Worm (Caenorhabditis elegans) whole organism, L3 larva: ENCODE data around the gene C33E10.10.

Experiments used
- R02D3.7 ChIP-seq: fragments of 150-350 bp; optimal IDR thresholded peaks from 2 replicates; lab custom pipeline; 2014; ENCODE audit warnings: missing biosample characterization, missing genetic modification characterization
- aly-2 ChIP-seq: fragments of 150-350 bp; optimal IDR thresholded peaks from 2 replicates; lab custom pipeline; 2014; ENCODE audit warnings: missing biosample characterization, missing genetic modification characterization
- ceh-28 ChIP-seq: fragments of 150-350 bp; optimal IDR thresholded peaks from 2 replicates; lab custom pipeline; 2014; ENCODE audit warnings: missing biosample characterization, missing genetic modification reagents, missing genetic modification characterization
- ceh-82 ChIP-seq: fragments of 150-350 bp; optimal IDR thresholded peaks from 2 replicates; lab custom pipeline; 2014; ENCODE audit warnings: missing biosample characterization, missing genetic modification characterization
- ceh-9 ChIP-seq: sonication (generic microtip); optimal IDR thresholded peaks from 2 replicates; lab custom pipeline; 2018; ENCODE audit warnings: missing biosample characterization, missing genetic modification characterization
- elt-1 ChIP-seq: fragments of 150-350 bp; optimal IDR thresholded peaks from 2 replicates; lab custom pipeline; 2014; ENCODE audit warnings: missing biosample characterization, missing genetic modification characterization
- elt-2 ChIP-seq: sonication (generic microtip); optimal IDR thresholded peaks from 2 replicates; lab custom pipeline; 2016; ENCODE audit warnings: missing genetic modification reagents, mild to moderate bottlenecking, missing genetic modification characterization, missing compliant biosample characterization
- elt-3 ChIP-seq, 3 experiments: fragments of 150-350 bp in 1 of 3; sonication (generic microtip) in 2 of 3; optimal IDR thresholded peaks; 2 replicates in 2 of 3; 4 replicates in 1 of 3; lab custom pipeline; 2014 to 2017; ENCODE audit warnings: missing biosample characterization in 3 of 3, missing genetic modification characterization in 3 of 3
- fkh-10 ChIP-seq: sonication (generic microtip); optimal IDR thresholded peaks from 2 replicates; lab custom pipeline; 2017; ENCODE audit warnings: missing biosample characterization, missing genetic modification reagents, missing genetic modification characterization
- fkh-2 ChIP-seq: fragments of 150-350 bp; optimal IDR thresholded peaks from 2 replicates; lab custom pipeline; 2014; ENCODE audit warnings: missing biosample characterization, missing genetic modification reagents, missing genetic modification characterization
- fos-1 ChIP-seq: fragments of 150-350 bp; optimal IDR thresholded peaks from 2 replicates; lab custom pipeline; 2014; ENCODE audit warnings: missing biosample characterization, missing genetic modification characterization
- hmg-11 ChIP-seq: sonication (generic microtip); optimal IDR thresholded peaks from 2 replicates; lab custom pipeline; 2016; ENCODE audit warnings: missing genetic modification characterization, missing compliant biosample characterization
- jun-1 ChIP-seq: fragments of 150-350 bp; optimal IDR thresholded peaks from 2 replicates; lab custom pipeline; 2014; ENCODE audit warnings: missing biosample characterization, missing genetic modification reagents, missing genetic modification characterization
- lin-39 ChIP-seq: fragments of 150-350 bp; optimal IDR thresholded peaks from 2 replicates; lab custom pipeline; 2018; ENCODE audit warnings: missing biosample characterization, missing genetic modification reagents, missing genetic modification characterization
- lsy-12 ChIP-seq: sonication (generic microtip); optimal IDR thresholded peaks from 2 replicates; lab custom pipeline; 2016; ENCODE audit warnings: mild to moderate bottlenecking, missing genetic modification characterization, missing compliant biosample characterization
- mml-1 ChIP-seq: fragments of 150-350 bp; sonication (generic microtip); optimal IDR thresholded peaks from 3 replicates; lab custom pipeline; 2014; ENCODE audit warnings: missing biosample characterization, missing genetic modification characterization
- nfya-1 ChIP-seq: sonication (generic microtip); optimal IDR thresholded peaks from 2 replicates; lab custom pipeline; 2017; ENCODE audit warnings: missing genetic modification characterization, mild to moderate bottlenecking, missing compliant biosample characterization, antibody characterized with exemption, moderate library complexity; ENCODE audit not compliant: insufficient read depth
- nhr-11 ChIP-seq: fragments of 150-350 bp; optimal IDR thresholded peaks from 2 replicates; lab custom pipeline; 2014; ENCODE audit warnings: missing biosample characterization, missing genetic modification characterization
- nhr-12 ChIP-seq: fragments of 150-350 bp; optimal IDR thresholded peaks from 2 replicates; lab custom pipeline; 2014; ENCODE audit warnings: missing biosample characterization, missing genetic modification characterization
- nhr-23 ChIP-seq: fragments of 150-350 bp; optimal IDR thresholded peaks from 2 replicates; lab custom pipeline; 2014; ENCODE audit warnings: missing biosample characterization, missing genetic modification reagents, missing genetic modification characterization
- nhr-237 ChIP-seq: fragments of 150-350 bp; optimal IDR thresholded peaks from 2 replicates; lab custom pipeline; 2014; ENCODE audit warnings: missing biosample characterization, missing genetic modification characterization
- nhr-25 ChIP-seq: sonication (generic microtip); optimal IDR thresholded peaks from 2 replicates; lab custom pipeline; 2017; ENCODE audit warnings: missing biosample characterization, missing genetic modification characterization
- nhr-28 ChIP-seq: fragments of 150-350 bp; optimal IDR thresholded peaks from 2 replicates; lab custom pipeline; 2014; ENCODE audit warnings: missing biosample characterization, missing genetic modification characterization
- nhr-43 ChIP-seq: sonication (generic microtip); optimal IDR thresholded peaks from 2 replicates; lab custom pipeline; 2016; ENCODE audit warnings: mild to moderate bottlenecking, missing genetic modification characterization, missing compliant biosample characterization; ENCODE audit not compliant: poor library complexity, severe bottlenecking
- nhr-67 ChIP-seq: fragments of 150-350 bp; optimal IDR thresholded peaks from 2 replicates; lab custom pipeline; 2014; ENCODE audit warnings: missing biosample characterization, missing genetic modification characterization
- nhr-76 ChIP-seq: fragments of 150-350 bp; sonication (generic microtip); optimal IDR thresholded peaks from 5 replicates; lab custom pipeline; 2014; ENCODE audit warnings: missing biosample characterization, missing genetic modification characterization
- nhr-77 ChIP-seq: fragments of 150-350 bp; optimal IDR thresholded peaks from 2 replicates; lab custom pipeline; 2014; ENCODE audit warnings: missing biosample characterization, missing genetic modification characterization
- pha-4 ChIP-seq: fragments of 150-350 bp; optimal IDR thresholded peaks from 2 replicates; lab custom pipeline; 2014; ENCODE audit warnings: missing biosample characterization, missing genetic modification reagents, missing genetic modification characterization
- pqm-1 ChIP-seq: fragments of 150-350 bp; optimal IDR thresholded peaks from 2 replicates; lab custom pipeline; 2017; ENCODE audit warnings: missing biosample characterization, missing genetic modification characterization, inconsistent platforms
- sea-2 ChIP-seq: fragments of 150-350 bp; sonication (generic microtip); optimal IDR thresholded peaks from 4 replicates; lab custom pipeline; 2014; ENCODE audit warnings: missing biosample characterization, missing genetic modification reagents, missing genetic modification characterization
- skn-1 ChIP-seq: fragments of 150-350 bp; optimal IDR thresholded peaks from 2 replicates; lab custom pipeline; 2014; ENCODE audit warnings: missing biosample characterization, missing genetic modification characterization
- tbx-2 ChIP-seq: sonication (generic microtip); optimal IDR thresholded peaks from 2 replicates; lab custom pipeline; 2016; ENCODE audit warnings: mild to moderate bottlenecking, missing genetic modification characterization, missing compliant biosample characterization
- unc-39 ChIP-seq: sonication (generic microtip); optimal IDR thresholded peaks from 4 replicates; lab custom pipeline; 2017; ENCODE audit warnings: missing biosample characterization, missing genetic modification characterization
- unc-62 ChIP-seq: fragments of 150-350 bp; sonication (generic microtip); optimal IDR thresholded peaks from 4 replicates; lab custom pipeline; 2014; ENCODE audit warnings: missing biosample characterization, missing genetic modification reagents, missing genetic modification characterization
- ztf-11 ChIP-seq: fragments of 150-350 bp; optimal IDR thresholded peaks from 2 replicates; lab custom pipeline; 2014; ENCODE audit warnings: missing biosample characterization, missing genetic modification characterization
- ztf-4 ChIP-seq: fragments of 150-350 bp; optimal IDR thresholded peaks from 2 replicates; lab custom pipeline; 2014; ENCODE audit warnings: missing biosample characterization, missing genetic modification characterization

C33E10.10 gene

DNA sequence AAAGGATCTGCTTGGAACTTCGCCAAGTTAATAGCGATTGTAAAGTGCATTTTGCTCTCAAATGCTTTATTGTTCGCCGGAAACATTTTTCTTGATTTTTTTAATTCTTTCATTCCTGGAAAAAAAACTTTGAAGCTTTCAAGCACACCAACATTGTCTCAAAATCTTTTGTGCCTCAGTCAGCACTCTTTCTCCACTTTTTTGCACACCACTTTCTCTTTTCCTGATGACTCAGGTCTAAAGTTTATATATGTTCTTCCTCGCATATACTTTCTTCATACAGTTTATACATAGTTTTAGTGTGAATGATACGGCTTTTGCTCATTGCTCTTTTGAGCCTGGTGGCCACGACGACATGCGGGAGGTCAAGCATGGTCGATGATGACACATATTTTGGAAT lies 32.0 kb upstream of the C33E10.10 start, which contains the start of gene C53C11.5:
Gene C53C11.5 (plus strand): TSS at position 301 of the 400 bp plus-strand sequence.
- no peak for TF ChIP-seq ceh-82 (tag; lab: Kevin White, UChicago)

- TF ChIP-seq pha-4 (tag; lab: Kevin White, UChicago) (peak; percentile 49), nhr-11 (no peak)
Observed at ce11 chrX:17330574-17330973, 28.8 kb upstream of the C33E10.10 start.

- TF ChIP-seq nhr-23 (tag; lab: Kevin White, UChicago), result no peak
- peak; percentile 24 for TF ChIP-seq elt-2 (tag; lab: Kevin White, UChicago)
- no peak for TF ChIP-seq fkh-10 (GFP tag; lab: Kevin White, UChicago)
- no peak for TF ChIP-seq jun-1 (tag; lab: Kevin White, UChicago)
- no peak for TF ChIP-seq pha-4 (tag; lab: Kevin White, UChicago)
- no peak for TF ChIP-seq nhr-67 (tag; lab: Kevin White, UChicago)
- no peak for TF ChIP-seq ceh-9 (tag; lab: Kevin White, UChicago)
- TF ChIP-seq tbx-2 (tag; lab: Kevin White, UChicago), result no peak
- no peak for TF ChIP-seq skn-1 (tag; lab: Kevin White, UChicago)
Observed at ce11 chrX:17329075-17329474, 27.3 kb upstream of the C33E10.10 start.

DNA sequence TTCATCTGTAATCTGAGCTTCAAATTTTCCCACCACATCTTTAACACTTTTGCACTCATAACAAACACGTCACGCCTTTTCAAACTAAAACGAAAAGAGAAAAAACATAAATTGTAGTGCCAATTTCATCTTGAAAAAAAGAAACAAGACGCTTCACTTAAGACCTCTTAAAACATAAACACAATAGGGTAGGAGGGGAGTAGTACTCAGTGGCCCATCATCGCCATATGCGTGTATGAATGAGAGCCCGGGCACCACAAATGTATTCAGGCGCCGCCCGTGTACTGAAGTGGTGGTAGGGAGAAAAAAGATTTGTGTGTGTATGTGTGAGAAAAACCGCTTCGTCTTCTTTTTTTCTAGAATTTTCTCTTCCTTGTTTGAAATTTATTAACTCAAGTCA lies 25.4 kb upstream of the C33E10.10 start:
- TF ChIP-seq nhr-67 (tag; lab: Kevin White, UChicago) (no peak), fkh-10 (GFP tag; lab: Kevin White, UChicago) (peak; percentile 10)
- TF ChIP-seq, all 47 proteins: peak for 1

- no peak for TF ChIP-seq nhr-43 (tag; lab: Kevin White, UChicago)
- TF ChIP-seq fkh-2 (tag; lab: Kevin White, UChicago), result no peak
- TF ChIP-seq elt-1 (tag; lab: Kevin White, UChicago), result no peak
- no peak for TF ChIP-seq nhr-23 (tag; lab: Kevin White, UChicago)
- TF ChIP-seq unc-39 (tag; lab: Kevin White, UChicago), result no peak
- no peak for TF ChIP-seq elt-3 (tag; optimal IDR thresholded peaks at IDR 0.05; lab: Kevin White, UChicago)
- no peak for TF ChIP-seq ztf-4 (tag; lab: Kevin White, UChicago)
- no peak for TF ChIP-seq mml-1 (tag; lab: Kevin White, UChicago)
- TF ChIP-seq nhr-12 (tag; lab: Kevin White, UChicago), result no peak
- no peak for TF ChIP-seq ceh-82 (tag; lab: Kevin White, UChicago)
- no peak for TF ChIP-seq fos-1 (tag; lab: Kevin White, UChicago)
- no peak for TF ChIP-seq nhr-28 (tag; lab: Kevin White, UChicago)
- TF ChIP-seq nhr-77, result no peak
- no peak for TF ChIP-seq ceh-28 (tag; lab: Kevin White, UChicago)
- TF ChIP-seq, all 47 proteins: peak for 0
Observed at ce11 chrX:17324954-17325353, 23.2 kb upstream of the C33E10.10 start.

DNA sequence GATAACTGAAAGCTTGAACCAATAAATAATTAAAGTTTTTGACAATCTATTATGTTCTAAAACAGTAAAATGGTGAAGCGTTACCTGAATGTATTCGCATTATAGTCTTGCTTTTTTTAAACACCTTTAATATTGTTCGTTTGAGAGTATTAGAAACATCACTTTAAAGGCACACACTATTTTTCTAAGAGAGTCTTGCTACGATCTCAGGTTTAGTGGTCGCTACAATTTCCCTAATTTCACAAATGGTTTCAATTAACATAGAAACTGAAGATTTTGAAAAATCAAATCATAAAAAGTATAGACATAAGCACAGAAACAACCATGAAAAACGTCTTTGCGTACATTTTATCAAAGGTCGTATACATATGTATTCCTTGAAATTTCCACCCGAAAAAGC lies 18.8 kb upstream of the C33E10.10 start:
- TF ChIP-seq nhr-77 (no peak), nhr-43 (tag; lab: Kevin White, UChicago) (no peak), sea-2 (GFP tag; lab: Kevin White, UChicago) (no peak)

DNA sequence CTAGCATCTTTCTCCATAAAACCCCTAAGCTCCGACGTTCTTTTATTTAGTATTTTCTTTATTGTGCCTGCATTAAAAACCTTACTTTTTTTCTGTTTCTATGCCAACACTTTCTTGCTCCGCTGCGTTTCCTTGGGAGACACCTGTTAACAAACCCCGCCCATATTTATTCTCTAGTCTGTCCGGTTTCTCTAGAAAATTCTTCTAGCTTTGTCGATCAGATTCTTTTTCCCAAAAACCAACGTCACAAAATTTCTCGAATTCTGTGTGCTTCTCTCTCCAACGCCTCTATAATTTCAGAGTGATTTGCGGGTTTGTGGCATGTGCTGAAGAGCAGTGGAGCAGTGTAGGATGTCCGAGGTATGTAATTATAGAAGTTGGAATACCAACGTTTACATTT lies 16.5 kb upstream of the C33E10.10 start, which contains the start of gene ptr-5:
Gene ptr-5 (plus strand): TSS at position 301 of the 400 bp plus-strand sequence.
- no peak for TF ChIP-seq nhr-67 (tag; lab: Kevin White, UChicago)
- no peak for TF ChIP-seq fkh-2 (tag; lab: Kevin White, UChicago)
- TF ChIP-seq unc-39 (tag; lab: Kevin White, UChicago), result no peak
- TF ChIP-seq lsy-12 (tag; lab: Kevin White, UChicago), result no peak

- peak; percentile 81 for TF ChIP-seq lin-39 (tag; lab: Kevin White, UChicago)
- peak; percentile 16 for TF ChIP-seq unc-62 (GFP tag; lab: Kevin White, UChicago)
- TF ChIP-seq R02D3.7 (tag; lab: Kevin White, UChicago), result no peak
- TF ChIP-seq lsy-12 (tag; lab: Kevin White, UChicago), result peak; percentile 43
- TF ChIP-seq ceh-82 (tag; lab: Kevin White, UChicago), result no peak
- no peak for TF ChIP-seq nhr-12 (tag; lab: Kevin White, UChicago)
- TF ChIP-seq aly-2 (tag; lab: Kevin White, UChicago), result no peak
- no peak for TF ChIP-seq pqm-1 (tag; lab: Kevin White, UChicago)
- no peak for TF ChIP-seq elt-3 (tag; optimal IDR thresholded peaks at IDR 0.05; lab: Kevin White, UChicago)
- no peak for TF ChIP-seq nhr-23 (tag; lab: Kevin White, UChicago)
- no peak for TF ChIP-seq nhr-237 (tag; lab: Kevin White, UChicago)
- no peak for TF ChIP-seq nhr-43 (tag; lab: Kevin White, UChicago)
- TF ChIP-seq nhr-25 (tag; lab: Kevin White, UChicago), result no peak
- no peak for TF ChIP-seq ztf-4 (tag; lab: Kevin White, UChicago)
- no peak for TF ChIP-seq nhr-11
- no peak for TF ChIP-seq nhr-76 (tag; lab: Kevin White, UChicago)
- no peak for TF ChIP-seq elt-2 (tag; lab: Kevin White, UChicago)
- TF ChIP-seq elt-1 (tag; lab: Kevin White, UChicago), result no peak
- TF ChIP-seq ztf-11 (tag; lab: Kevin White, UChicago), result no peak
- no peak for TF ChIP-seq jun-1 (tag; lab: Kevin White, UChicago)
- peak; percentile 88 for TF ChIP-seq hmg-11 (tag; lab: Kevin White, UChicago)
- peak; percentile 50 for TF ChIP-seq nfya-1 (tag; lab: Kevin White, UChicago)
Observed at ce11 chrX:17314948-17315347, 13.1 kb upstream of the C33E10.10 start.
